Worm (Caenorhabditis elegans) whole organism, L2 larva: Measurements from ENCODE around the gene Y39A1A.31.

Experiments
- C34F6.9 ChIP-seq: fragments of 150-350 bp; optimal IDR thresholded peaks from 2 replicates; lab custom pipeline; 2014; ENCODE audit warnings: missing biosample characterization, missing genetic modification characterization
- F13H6.1 ChIP-seq: sonication (generic microtip); optimal IDR thresholded peaks from 2 replicates; lab custom pipeline; 2016; ENCODE audit warnings: missing genetic modification characterization, missing compliant biosample characterization
- R02D3.7 ChIP-seq: fragments of 150-350 bp; optimal IDR thresholded peaks from 2 replicates; lab custom pipeline; 2014; ENCODE audit warnings: missing biosample characterization, missing genetic modification characterization
- Y55F3AM.14 ChIP-seq: fragments of 200-800 bp; sonication (Bioruptor generic); optimal IDR thresholded peaks from 2 replicates; lab custom pipeline; 2018; ENCODE audit warnings: mild to moderate bottlenecking, missing genetic modification characterization, missing compliant biosample characterization
- ZK546.5 ChIP-seq: sonication (generic microtip); optimal IDR thresholded peaks from 2 replicates; lab custom pipeline; 2017; ENCODE audit warnings: missing biosample characterization, missing genetic modification characterization
- alr-1 ChIP-seq: fragments of 150-350 bp; optimal IDR thresholded peaks from 2 replicates; lab custom pipeline; 2014; ENCODE audit warnings: missing biosample characterization, missing genetic modification characterization
- aly-2 ChIP-seq: fragments of 150-350 bp; optimal IDR thresholded peaks from 2 replicates; lab custom pipeline; 2014; ENCODE audit warnings: missing biosample characterization, missing genetic modification characterization
- blmp-1 ChIP-seq: sonication (generic microtip); optimal IDR thresholded peaks from 2 replicates; lab custom pipeline; 2017; ENCODE audit warnings: missing genetic modification characterization, mild to moderate bottlenecking, missing compliant biosample characterization, antibody characterized with exemption, moderate library complexity; ENCODE audit not compliant: insufficient read depth
- ceh-16 ChIP-seq: fragments of 150-350 bp; optimal IDR thresholded peaks from 2 replicates; lab custom pipeline; 2014; ENCODE audit warnings: missing biosample characterization, missing genetic modification characterization
- ceh-82 ChIP-seq: fragments of 150-350 bp; optimal IDR thresholded peaks from 2 replicates; lab custom pipeline; 2014; ENCODE audit warnings: missing biosample characterization, missing genetic modification characterization
- crh-2 ChIP-seq: sonication (generic microtip); optimal IDR thresholded peaks from 2 replicates; lab custom pipeline; 2017; ENCODE audit warnings: missing biosample characterization, missing genetic modification characterization
- dmd-4 ChIP-seq: sonication (generic microtip); optimal IDR thresholded peaks from 2 replicates; lab custom pipeline; 2017; ENCODE audit warnings: missing biosample characterization, missing genetic modification characterization
- elt-1 ChIP-seq: fragments of 150-350 bp; optimal IDR thresholded peaks from 2 replicates; lab custom pipeline; 2014; ENCODE audit warnings: missing biosample characterization, missing genetic modification characterization
- fos-1 ChIP-seq: fragments of 150-350 bp; optimal IDR thresholded peaks from 2 replicates; lab custom pipeline; 2014; ENCODE audit warnings: missing biosample characterization, missing genetic modification characterization
- gmeb-1 ChIP-seq: fragments of 150-350 bp; optimal IDR thresholded peaks from 2 replicates; lab custom pipeline; 2014; ENCODE audit warnings: missing biosample characterization, missing genetic modification characterization
- lin-11 ChIP-seq: fragments of 150-350 bp; sonication (generic microtip); optimal IDR thresholded peaks from 2 replicates; lab custom pipeline; 2014; ENCODE audit warnings: missing biosample characterization, missing genetic modification characterization, inconsistent platforms, mixed read lengths
- lin-13 ChIP-seq: fragments of 150-350 bp; optimal IDR thresholded peaks from 2 replicates; lab custom pipeline; 2014; ENCODE audit warnings: missing biosample characterization, missing genetic modification reagents, missing genetic modification characterization
- lsy-2 ChIP-seq, 2 experiments: fragments of 150-350 bp in 1 of 2; sonication (generic microtip) in 1 of 2; optimal IDR thresholded peaks; 2 replicates each; lab custom pipeline; 2014 to 2017; ENCODE audit warnings: missing biosample characterization in 2 of 2, missing genetic modification characterization in 2 of 2
- mdl-1 ChIP-seq, 2 experiments: fragments of 150-350 bp in 1 of 2; sonication (generic microtip) in 1 of 2; optimal IDR thresholded peaks; 2 replicates each; lab custom pipeline; 2017; ENCODE audit warnings: missing biosample characterization in 2 of 2, missing genetic modification characterization in 2 of 2
- nhr-10 ChIP-seq: sonication (generic microtip); optimal IDR thresholded peaks from 2 replicates; lab custom pipeline; 2017; ENCODE audit warnings: missing biosample characterization, missing genetic modification characterization
- nhr-11 ChIP-seq: fragments of 150-350 bp; optimal IDR thresholded peaks from 2 replicates; lab custom pipeline; 2014; ENCODE audit warnings: missing biosample characterization, missing genetic modification characterization
- nhr-12 ChIP-seq: fragments of 150-350 bp; optimal IDR thresholded peaks from 2 replicates; lab custom pipeline; 2014; ENCODE audit warnings: missing biosample characterization, missing genetic modification characterization
- nhr-129 ChIP-seq: fragments of 150-350 bp; optimal IDR thresholded peaks from 2 replicates; lab custom pipeline; 2014; ENCODE audit warnings: missing biosample characterization, missing genetic modification characterization
- nhr-21 ChIP-seq: fragments of 150-350 bp; optimal IDR thresholded peaks from 2 replicates; lab custom pipeline; 2014; ENCODE audit warnings: missing biosample characterization, missing genetic modification characterization
- nhr-23 ChIP-seq: fragments of 150-350 bp; optimal IDR thresholded peaks from 2 replicates; lab custom pipeline; 2014; ENCODE audit warnings: missing biosample characterization, missing genetic modification reagents, missing genetic modification characterization
- nhr-237 ChIP-seq: fragments of 150-350 bp; optimal IDR thresholded peaks from 2 replicates; lab custom pipeline; 2014; ENCODE audit warnings: missing biosample characterization, missing genetic modification characterization
- nhr-25 ChIP-seq: fragments of 150-350 bp; sonication (generic microtip); optimal IDR thresholded peaks from 3 replicates; lab custom pipeline; 2014; ENCODE audit warnings: missing biosample characterization, missing genetic modification characterization
- nhr-6 ChIP-seq: fragments of 150-350 bp; optimal IDR thresholded peaks from 2 replicates; lab custom pipeline; 2014; ENCODE audit warnings: missing biosample characterization, missing genetic modification characterization
- nhr-77 ChIP-seq: fragments of 150-350 bp; optimal IDR thresholded peaks from 2 replicates; lab custom pipeline; 2014; ENCODE audit warnings: missing biosample characterization, missing genetic modification characterization
- peb-1 ChIP-seq: fragments of 150-350 bp; optimal IDR thresholded peaks from 2 replicates; lab custom pipeline; 2014; ENCODE audit warnings: missing biosample characterization, missing genetic modification characterization
- sem-4 ChIP-seq: fragments of 150-350 bp; optimal IDR thresholded peaks from 2 replicates; lab custom pipeline; 2014; ENCODE audit warnings: missing biosample characterization, missing genetic modification reagents, missing genetic modification characterization
- skn-1 ChIP-seq: sonication (generic microtip); optimal IDR thresholded peaks from 2 replicates; lab custom pipeline; 2017; ENCODE audit warnings: missing biosample characterization, missing genetic modification characterization
- sma-3 ChIP-seq: sonication (generic microtip); optimal IDR thresholded peaks from 2 replicates; lab custom pipeline; 2016; ENCODE audit warnings: missing genetic modification reagents, missing genetic modification characterization, missing compliant biosample characterization
- sma-9 ChIP-seq, 2 experiments: fragments of 150-350 bp in 1 of 2; sonication (generic microtip) in 1 of 2; optimal IDR thresholded peaks; 2 replicates each; lab custom pipeline; 2014 to 2016; ENCODE audit warnings: missing genetic modification characterization in 2 of 2, mild to moderate bottlenecking in 1 of 2, missing biosample characterization in 1 of 2, missing compliant biosample characterization in 1 of 2, missing genetic modification reagents in 1 of 2, moderate library complexity in 1 of 2
- snpc-4 ChIP-seq: fragments of 150-350 bp; optimal IDR thresholded peaks from 2 replicates; lab custom pipeline; 2014; ENCODE audit warnings: missing biosample characterization, missing genetic modification characterization
- unc-39 ChIP-seq: fragments of 150-350 bp; optimal IDR thresholded peaks from 2 replicates; lab custom pipeline; 2014; ENCODE audit warnings: missing biosample characterization, missing genetic modification characterization
- unc-62 ChIP-seq: fragments of 150-350 bp; optimal IDR thresholded peaks from 2 replicates; lab custom pipeline; 2014; ENCODE audit warnings: missing biosample characterization, missing genetic modification reagents, missing genetic modification characterization
- zag-1 ChIP-seq: fragments of 150-350 bp; optimal IDR thresholded peaks from 2 replicates; lab custom pipeline; 2014; ENCODE audit warnings: missing biosample characterization, missing genetic modification characterization
- ztf-1 ChIP-seq: fragments of 200-800 bp; sonication (Bioruptor generic); conservative IDR thresholded peaks from 2 replicates; pipeline ENCODE4 v1.3.6; 2022; ENCODE audit warnings: missing genetic modification characterization, missing compliant biosample characterization
- ztf-11 ChIP-seq: sonication (generic microtip); optimal IDR thresholded peaks from 2 replicates; lab custom pipeline; 2017; ENCODE audit warnings: missing biosample characterization, missing genetic modification characterization
- ztf-4 ChIP-seq: fragments of 150-350 bp; optimal IDR thresholded peaks from 2 replicates; lab custom pipeline; 2014; ENCODE audit warnings: missing biosample characterization, missing genetic modification characterization

The Y39A1A.31 gene

DNA sequence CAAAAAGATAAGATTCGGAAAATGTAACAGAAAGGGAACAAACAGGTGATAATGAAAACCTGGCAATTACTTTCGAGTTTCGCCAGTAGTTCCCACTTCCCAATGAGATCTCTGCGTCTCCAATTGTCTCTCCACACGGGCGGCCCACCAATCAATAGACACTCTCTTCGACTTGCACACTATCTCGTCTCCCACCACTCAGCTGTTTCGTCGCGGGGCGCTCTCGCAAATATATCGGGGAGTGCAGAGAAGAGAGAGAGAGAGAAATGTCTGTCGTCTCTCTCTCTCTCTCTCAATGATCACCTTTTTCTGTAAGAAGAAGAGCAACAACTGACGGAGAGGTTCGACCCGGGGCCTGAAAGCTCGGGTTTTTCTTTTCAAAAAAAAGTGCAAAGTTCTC is 31.2 kb upstream of the Y39A1A.31 start (continued):
- TF ChIP-seq sem-4 (tag; lab: Kevin White, UChicago) (peak; percentile 85), mdl-1 (tag; optimal IDR thresholded peaks at IDR 0.05; lab: Kevin White, UChicago) (peak; percentile 50 to 69), alr-1 (no peak), nhr-237 (tag; lab: Kevin White, UChicago) (peak; percentile 31), nhr-129 (tag; lab: Kevin White, UChicago) (peak; percentile 85), lsy-2 (tag; optimal IDR thresholded peaks at IDR 0.05; lab: Kevin White, UChicago) (peak; percentile 57 to 87), lin-11 (tag; lab: Kevin White, UChicago) (peak; percentile 58), nhr-6 (tag; lab: Kevin White, UChicago) (no peak), sma-3 (GFP tag; lab: Kevin White, UChicago) (peak; percentile 83), aly-2 (tag; lab: Kevin White, UChicago) (no peak), unc-62 (GFP tag; lab: Kevin White, UChicago) (no peak)

DNA sequence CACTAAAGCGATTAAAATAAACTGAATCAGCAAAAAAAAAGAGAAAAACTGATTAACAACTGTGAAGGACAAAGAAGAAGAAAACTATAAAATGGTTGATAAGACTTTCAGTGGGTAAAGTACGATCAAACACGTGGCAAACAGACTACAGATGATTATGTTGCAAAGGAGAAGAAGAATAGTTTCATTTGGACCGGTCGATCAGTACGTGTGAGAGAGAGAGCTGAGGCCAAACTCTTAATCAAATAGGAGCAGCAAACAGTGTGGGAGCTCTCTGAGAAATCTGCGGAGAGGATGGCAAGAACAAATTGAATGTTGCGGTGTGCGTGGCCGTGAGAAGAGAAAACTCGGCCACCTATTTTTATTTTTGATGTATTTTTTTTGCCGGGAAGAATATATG is 30.1 kb upstream of the Y39A1A.31 start:
- TF ChIP-seq Y55F3AM.14 (GFP tag; lab: Kevin White, UChicago) (no peak), R02D3.7 (tag; lab: Kevin White, UChicago) (no peak), ztf-4 (tag; lab: Kevin White, UChicago) (no peak), elt-1 (tag; lab: Kevin White, UChicago) (no peak), lin-13 (GFP tag; lab: Kevin White, UChicago) (peak; percentile 5), F13H6.1 (tag; lab: Kevin White, UChicago) (peak; percentile 50), blmp-1 (tag; lab: Kevin White, UChicago) (peak; percentile 55), gmeb-1 (tag; lab: Kevin White, UChicago) (peak; percentile 9), snpc-4 (tag; lab: Kevin White, UChicago) (no peak), nhr-25 (peak; percentile 58), sma-3 (GFP tag; lab: Kevin White, UChicago) (peak; percentile 52), nhr-12 (no peak), ztf-11 (tag; lab: Kevin White, UChicago) (no peak), crh-2 (peak; percentile 94), alr-1 (no peak), sma-9 (GFP tag; optimal IDR thresholded peaks at IDR 0.05; lab: Kevin White, UChicago) (peak; percentile 81), sma-9 (tag; optimal IDR thresholded peaks at IDR 0.05; lab: Kevin White, UChicago) (no peak), nhr-129 (tag; lab: Kevin White, UChicago) (peak; percentile 20), lsy-2 (tag; optimal IDR thresholded peaks at IDR 0.05; lab: Kevin White, UChicago) (no peak), fos-1 (tag; lab: Kevin White, UChicago) (peak; percentile 61)

DNA sequence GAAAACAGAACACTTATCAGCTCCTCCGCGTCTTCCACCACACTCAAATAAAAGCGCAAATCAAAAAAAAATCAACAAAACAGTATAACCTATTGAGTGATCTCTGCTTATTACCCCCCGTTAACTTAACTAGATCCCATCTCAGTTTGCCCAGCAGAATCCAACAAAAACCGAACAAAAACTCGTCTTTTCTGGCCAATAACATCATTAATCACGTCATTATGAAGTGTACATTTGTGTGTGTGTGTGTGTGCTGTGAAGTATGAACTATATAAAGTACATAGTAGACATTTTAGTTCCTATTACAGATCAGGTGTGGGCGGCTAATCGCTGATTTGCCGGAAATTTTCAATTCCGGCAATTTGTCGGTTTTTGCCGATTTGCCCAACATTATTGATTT is 29.1 kb upstream of the Y39A1A.31 start:
- TF ChIP-seq mdl-1 (tag; optimal IDR thresholded peaks at IDR 0.05; lab: Kevin White, UChicago) (no peak), sma-9 (GFP tag; optimal IDR thresholded peaks at IDR 0.05; lab: Kevin White, UChicago) (peak; percentile 30), sma-9 (tag; optimal IDR thresholded peaks at IDR 0.05; lab: Kevin White, UChicago) (no peak), crh-2 (peak; percentile 11), sma-3 (GFP tag; lab: Kevin White, UChicago) (no peak), Y55F3AM.14 (GFP tag; lab: Kevin White, UChicago) (peak; percentile 3), nhr-25 (peak; percentile 6)

DNA sequence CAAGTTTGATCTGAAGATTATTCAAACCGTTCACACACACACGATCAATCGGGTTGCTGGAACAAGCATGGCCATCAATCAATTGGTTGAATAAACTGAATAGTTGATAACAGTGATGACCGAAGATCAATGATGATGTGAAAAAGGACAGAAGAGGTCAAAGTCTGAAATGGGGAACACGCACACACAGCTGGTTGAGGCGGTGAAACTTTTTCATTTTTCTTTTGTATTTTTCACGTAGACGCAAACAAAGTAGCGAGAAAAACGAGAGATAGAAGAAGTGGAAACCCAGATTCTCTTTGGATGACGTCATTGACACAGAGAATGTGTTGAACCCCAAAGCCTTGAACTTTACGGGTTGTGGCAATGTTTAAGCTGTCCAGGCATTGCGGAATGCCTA is 28.5 kb upstream of the Y39A1A.31 start:
- TF ChIP-seq elt-1 (tag; lab: Kevin White, UChicago) = no peak
- TF ChIP-seq peb-1 = no peak
- no peak for TF ChIP-seq ZK546.5 (tag; lab: Kevin White, UChicago)
- peak; percentile 11 for TF ChIP-seq zag-1 (tag; lab: Kevin White, UChicago)
- no peak for TF ChIP-seq nhr-12
- no peak for TF ChIP-seq lin-11 (tag; lab: Kevin White, UChicago)
- TF ChIP-seq ceh-82 (tag; lab: Kevin White, UChicago) = no peak
- no peak for TF ChIP-seq dmd-4 (tag; lab: Kevin White, UChicago)
- TF ChIP-seq ztf-1 (GFP tag; lab: Robert Waterston, UW) = no peak
- no peak for TF ChIP-seq unc-39 (tag; lab: Kevin White, UChicago)
- no peak for TF ChIP-seq skn-1 (tag; lab: Kevin White, UChicago)
- TF ChIP-seq alr-1 = no peak
- TF ChIP-seq ztf-11 (tag; lab: Kevin White, UChicago) = no peak
- TF ChIP-seq F13H6.1 (tag; lab: Kevin White, UChicago) = peak; percentile 80
- TF ChIP-seq sma-3 (GFP tag; lab: Kevin White, UChicago) = peak; percentile 86
- TF ChIP-seq lin-13 (GFP tag; lab: Kevin White, UChicago) = no peak
- no peak for TF ChIP-seq snpc-4 (tag; lab: Kevin White, UChicago)
- TF ChIP-seq nhr-21 (tag; lab: Kevin White, UChicago) = peak; percentile 96
- TF ChIP-seq nhr-23 (tag; lab: Kevin White, UChicago) = no peak
- TF ChIP-seq nhr-6 (tag; lab: Kevin White, UChicago) = peak; percentile 20
- peak; percentile 91 for TF ChIP-seq sma-9 (GFP tag; optimal IDR thresholded peaks at IDR 0.05; lab: Kevin White, UChicago)
- no peak for TF ChIP-seq sma-9 (tag; optimal IDR thresholded peaks at IDR 0.05; lab: Kevin White, UChicago)
- peak; percentile 62 for TF ChIP-seq fos-1 (tag; lab: Kevin White, UChicago)
- TF ChIP-seq lsy-2 (tag; optimal IDR thresholded peaks at IDR 0.05; lab: Kevin White, UChicago) = peak in 1 of 2 experiments; percentile 62
- no peak for TF ChIP-seq unc-62 (GFP tag; lab: Kevin White, UChicago)
- TF ChIP-seq crh-2 = peak; percentile 81
- peak; percentile 4 for TF ChIP-seq gmeb-1 (tag; lab: Kevin White, UChicago)
- TF ChIP-seq nhr-77 = no peak
- no peak for TF ChIP-seq nhr-11 (tag; lab: Kevin White, UChicago)
- TF ChIP-seq C34F6.9 = peak; percentile 46
- TF ChIP-seq R02D3.7 (tag; lab: Kevin White, UChicago) = no peak
- TF ChIP-seq sem-4 (tag; lab: Kevin White, UChicago) = peak; percentile 43
- TF ChIP-seq ceh-16 (tag; lab: Kevin White, UChicago) = no peak
- no peak for TF ChIP-seq aly-2 (tag; lab: Kevin White, UChicago)
- no peak for TF ChIP-seq nhr-10 (tag; lab: Kevin White, UChicago)
- TF ChIP-seq mdl-1 (tag; optimal IDR thresholded peaks at IDR 0.05; lab: Kevin White, UChicago) = no peak
- no peak for TF ChIP-seq Y55F3AM.14 (GFP tag; lab: Kevin White, UChicago)
- peak; percentile 76 for TF ChIP-seq ztf-4 (tag; lab: Kevin White, UChicago)
